Fruit fly (Drosophila melanogaster) whole organism, embryonic: ENCODE results near the gene Pfas.

Experiments
- Atf-2 ChIP-seq: fragments of 200-800 bp; sonication (Bioruptor generic); optimal IDR thresholded peaks from 2 replicates; lab custom pipeline; 2016; ENCODE audit warnings: missing biosample characterization, missing genetic modification characterization
- CG10462 ChIP-seq: fragments of 200-800 bp; sonication (Bioruptor generic); optimal IDR thresholded peaks from 2 replicates; lab custom pipeline; 2016; ENCODE audit warnings: missing biosample characterization, missing genetic modification characterization
- CG10979 ChIP-seq: fragments of 200-800 bp; sonication (Bioruptor generic); optimal IDR thresholded peaks from 2 replicates; lab custom pipeline; 2018; ENCODE audit warnings: missing biosample characterization, mild to moderate bottlenecking, missing genetic modification characterization, moderate library complexity
- CG12744 ChIP-seq: fragments of 200-800 bp; sonication (Bioruptor generic); optimal IDR thresholded peaks from 2 replicates; lab custom pipeline; 2016; ENCODE audit warnings: missing biosample characterization, missing genetic modification characterization
- CG13287 ChIP-seq: fragments of 200-800 bp; sonication (Bioruptor generic); IDR thresholded peaks from 2 replicates; pipeline ENCODE4 v1.3.6; 2022; ENCODE audit warnings: missing biosample characterization, missing genetic modification characterization; ENCODE audit not compliant: partially characterized antibody
- CG13775 ChIP-seq: fragments of 200-800 bp; sonication (Bioruptor generic); optimal IDR thresholded peaks from 3 replicates; lab custom pipeline; 2017; ENCODE audit warnings: missing biosample characterization, mild to moderate bottlenecking, missing genetic modification characterization
- CG1603 ChIP-seq: fragments of 200-800 bp; sonication (Bioruptor generic); optimal IDR thresholded peaks from 2 replicates; lab custom pipeline; 2019; ENCODE audit warnings: missing biosample characterization, mild to moderate bottlenecking, missing genetic modification characterization, moderate library complexity
- CG17359 ChIP-seq: fragments of 200-800 bp; sonication (Bioruptor generic); optimal IDR thresholded peaks from 3 replicates; lab custom pipeline; 2018; ENCODE audit warnings: missing biosample characterization, mild to moderate bottlenecking, missing genetic modification characterization, moderate library complexity
- CG1792 ChIP-seq: fragments of 200-800 bp; sonication (Bioruptor generic); optimal IDR thresholded peaks from 2 replicates; lab custom pipeline; 2016; ENCODE audit warnings: missing biosample characterization, missing genetic modification characterization
- CG18476 ChIP-seq: fragments of 200-800 bp; sonication (Bioruptor generic); optimal IDR thresholded peaks from 2 replicates; lab custom pipeline; 2016; ENCODE audit warnings: missing biosample characterization, mild to moderate bottlenecking, missing genetic modification characterization
- CG18764 ChIP-seq: fragments of 200-800 bp; sonication (Bioruptor generic); optimal IDR thresholded peaks from 3 replicates; lab custom pipeline; 2016; ENCODE audit warnings: missing biosample characterization, missing genetic modification characterization
- CG2116 ChIP-seq: fragments of 200-800 bp; sonication (Bioruptor generic); optimal IDR thresholded peaks from 3 replicates; lab custom pipeline; 2018; ENCODE audit warnings: missing biosample characterization, mild to moderate bottlenecking, missing genetic modification characterization
- CG30431 ChIP-seq: fragments of 200-800 bp; sonication (Bioruptor generic); optimal IDR thresholded peaks from 2 replicates; lab custom pipeline; 2017; ENCODE audit warnings: missing biosample characterization, missing genetic modification characterization
- CG3065 ChIP-seq: fragments of 200-800 bp; sonication (Bioruptor generic); optimal IDR thresholded peaks from 2 replicates; lab custom pipeline; 2016; ENCODE audit warnings: missing biosample characterization, missing genetic modification characterization
- CG31441 ChIP-seq: fragments of 200-800 bp; sonication (Bioruptor generic); IDR thresholded peaks from 2 replicates; pipeline ENCODE4 v1.3.6; 2022; ENCODE audit warnings: missing biosample characterization, missing genetic modification characterization
- CG32767 ChIP-seq: fragments of 200-800 bp; sonication (Bioruptor generic); IDR thresholded peaks from 2 replicates; pipeline ENCODE4 v1.3.6; 2022; ENCODE audit warnings: missing biosample characterization, missing genetic modification characterization
- CG4282 ChIP-seq: fragments of 200-800 bp; sonication (Bioruptor generic); optimal IDR thresholded peaks from 2 replicates; lab custom pipeline; 2016; ENCODE audit warnings: missing biosample characterization, missing genetic modification characterization
- CG5953 ChIP-seq: fragments of 200-800 bp; sonication (Bioruptor generic); IDR thresholded peaks from 2 replicates; pipeline ENCODE4 v1.3.6; 2022; ENCODE audit warnings: missing biosample characterization, missing genetic modification characterization
- CG7357 ChIP-seq: fragments of 200-800 bp; sonication (Bioruptor generic); IDR thresholded peaks from 3 replicates; pipeline ENCODE4 v1.3.6; 2022; ENCODE audit warnings: missing biosample characterization, missing genetic modification characterization
- CG7786 ChIP-seq: fragments of 200-800 bp; sonication (Bioruptor generic); optimal IDR thresholded peaks from 2 replicates; lab custom pipeline; 2016; ENCODE audit warnings: missing biosample characterization, missing genetic modification characterization
- CG7928 ChIP-seq: fragments of 200-800 bp; sonication (Bioruptor generic); optimal IDR thresholded peaks from 2 replicates; lab custom pipeline; 2017; ENCODE audit warnings: missing biosample characterization, mild to moderate bottlenecking, missing genetic modification characterization
- CG8944 ChIP-seq: fragments of 200-800 bp; sonication (Bioruptor generic); optimal IDR thresholded peaks from 3 replicates; lab custom pipeline; 2016; ENCODE audit warnings: missing biosample characterization, missing genetic modification characterization
- D19A ChIP-seq: fragments of 200-800 bp; optimal IDR thresholded peaks from 3 replicates; lab custom pipeline; 2019; ENCODE audit warnings: missing biosample characterization, mild to moderate bottlenecking, missing genetic modification characterization, moderate library complexity
- Dip2 ChIP-seq: fragments of 200-800 bp; sonication (Bioruptor generic); IDR thresholded peaks from 2 replicates; pipeline ENCODE4 v1.3.6; 2022; ENCODE audit warnings: missing biosample characterization, missing genetic modification characterization
- Doc3 ChIP-seq: fragments of 200-800 bp; sonication (Bioruptor generic); IDR thresholded peaks from 3 replicates; pipeline ENCODE4 v1.3.6; 2022; ENCODE audit warnings: missing biosample characterization, missing genetic modification characterization; ENCODE audit not compliant: partially characterized antibody
- Dp ChIP-seq: fragments of 200-800 bp; sonication (Bioruptor generic); optimal IDR thresholded peaks from 2 replicates; lab custom pipeline; 2018; ENCODE audit warnings: missing biosample characterization, mild to moderate bottlenecking, missing genetic modification characterization, moderate library complexity
- HLHmδ ChIP-seq: fragments of 200-800 bp; sonication (Bioruptor generic); optimal IDR thresholded peaks from 2 replicates; lab custom pipeline; 2018; ENCODE audit warnings: missing biosample characterization, mild to moderate bottlenecking, missing genetic modification characterization, moderate library complexity
- Hsf ChIP-seq: fragments of 200-800 bp; sonication (Bioruptor generic); optimal IDR thresholded peaks from 3 replicates; lab custom pipeline; 2016; ENCODE audit warnings: missing biosample characterization, missing genetic modification characterization
- NK7.1 ChIP-seq: fragments of 200-800 bp; sonication (Bioruptor generic); optimal IDR thresholded peaks from 3 replicates; lab custom pipeline; 2016; ENCODE audit warnings: missing biosample characterization, missing genetic modification characterization
- Oli ChIP-seq: fragments of 200-800 bp; sonication (Bioruptor generic); optimal IDR thresholded peaks from 2 replicates; lab custom pipeline; 2018; ENCODE audit warnings: missing biosample characterization, mild to moderate bottlenecking, missing genetic modification characterization, moderate library complexity
- Six4 ChIP-seq: fragments of 200-800 bp; sonication (Bioruptor generic); optimal IDR thresholded peaks from 2 replicates; lab custom pipeline; 2016; ENCODE audit warnings: missing biosample characterization, missing genetic modification characterization
- YL-1 ChIP-seq: fragments of 200-800 bp; sonication (Bioruptor generic); optimal IDR thresholded peaks from 3 replicates; lab custom pipeline; 2017; ENCODE audit warnings: missing biosample characterization, mild to moderate bottlenecking, missing genetic modification characterization
- ase ChIP-seq: fragments of 200-800 bp; sonication (Bioruptor generic); IDR thresholded peaks from 3 replicates; pipeline ENCODE4 v1.3.6; 2022; ENCODE audit warnings: missing biosample characterization, missing genetic modification characterization
- bcd ChIP-seq: fragments of 200-800 bp; sonication (Bioruptor generic); optimal IDR thresholded peaks from 2 replicates; lab custom pipeline; 2017; ENCODE audit warnings: missing biosample characterization, mild to moderate bottlenecking, missing genetic modification characterization
- bigmax ChIP-seq: fragments of 200-800 bp; sonication (Bioruptor generic); optimal IDR thresholded peaks from 2 replicates; lab custom pipeline; 2018; ENCODE audit warnings: missing biosample characterization, mild to moderate bottlenecking, missing genetic modification characterization
- ci ChIP-seq: fragments of 200-800 bp; sonication (Bioruptor generic); IDR thresholded peaks from 3 replicates; pipeline ENCODE4 v1.3.6; 2022; ENCODE audit warnings: missing biosample characterization, missing genetic modification characterization
- dpn ChIP-seq, 2 experiments: fragments of 200-800 bp; sonication (Bioruptor generic); optimal IDR thresholded peaks; 3 replicates each; lab custom pipeline; 2016; ENCODE audit warnings: missing biosample characterization in 2 of 2, missing genetic modification characterization in 2 of 2
- fd96Cb ChIP-seq: fragments of 200-800 bp; sonication (Bioruptor generic); optimal IDR thresholded peaks from 2 replicates; lab custom pipeline; 2018; ENCODE audit warnings: missing biosample characterization, mild to moderate bottlenecking, missing genetic modification characterization, moderate library complexity
- grau ChIP-seq: fragments of 200-800 bp; optimal IDR thresholded peaks from 3 replicates; lab custom pipeline; 2019; ENCODE audit warnings: missing biosample characterization, mild to moderate bottlenecking, missing genetic modification characterization, moderate library complexity
- gro ChIP-seq: fragments of 200-800 bp; sonication (Bioruptor generic); optimal IDR thresholded peaks from 2 replicates; lab custom pipeline; 2016; ENCODE audit warnings: missing biosample characterization, missing genetic modification characterization
- gt ChIP-seq: fragments of 200-800 bp; sonication (Bioruptor generic); IDR thresholded peaks from 2 replicates; pipeline ENCODE4 v1.3.6; 2022; ENCODE audit warnings: missing biosample characterization, missing genetic modification characterization
- hkb ChIP-seq, 2 experiments: fragments of 200-800 bp in 1 of 2; fragments of >200 bp in 1 of 2; sonication (Bioruptor generic) in 1 of 2; IDR thresholded peaks in 1 of 2; optimal IDR thresholded peaks in 1 of 2; 2 replicates each; pipeline versions ENCODE4 v1.3.6 to Lab custom; 2017 to 2022; ENCODE audit warnings: missing biosample characterization in 1 of 2, missing genetic modification characterization in 1 of 2
- hth ChIP-seq: fragments of >200 bp; optimal IDR thresholded peaks from 2 replicates; lab custom pipeline; 2017; ENCODE audit warnings: inconsistent platforms
- mirr ChIP-seq: fragments of 200-800 bp; sonication (Bioruptor generic); optimal IDR thresholded peaks from 3 replicates; lab custom pipeline; 2018; ENCODE audit warnings: missing biosample characterization, mild to moderate bottlenecking, missing genetic modification characterization
- mld ChIP-seq: fragments of 200-800 bp; sonication (Bioruptor generic); IDR thresholded peaks from 3 replicates; pipeline ENCODE4 v1.3.6; 2022; ENCODE audit warnings: missing biosample characterization, missing genetic modification characterization; ENCODE audit not compliant: partially characterized antibody
- nerfin-1 ChIP-seq: fragments of 200-800 bp; sonication (Bioruptor generic); optimal IDR thresholded peaks from 3 replicates; lab custom pipeline; 2019; ENCODE audit warnings: missing biosample characterization, mild to moderate bottlenecking, missing genetic modification characterization, moderate library complexity
- onecut ChIP-seq: fragments of 200-800 bp; sonication (Bioruptor generic); IDR thresholded peaks from 2 replicates; pipeline ENCODE4 v1.3.6; 2022; ENCODE audit warnings: missing biosample characterization, missing genetic modification characterization
- so ChIP-seq: fragments of 200-800 bp; sonication (Bioruptor generic); IDR thresholded peaks from 3 replicates; pipeline ENCODE4 v1.3.6; 2022; ENCODE audit warnings: missing biosample characterization, missing genetic modification characterization
- stwl ChIP-seq: fragments of 200-800 bp; sonication (Bioruptor generic); optimal IDR thresholded peaks from 3 replicates; lab custom pipeline; 2018; ENCODE audit warnings: missing biosample characterization, mild to moderate bottlenecking, missing genetic modification characterization, moderate library complexity
- tin ChIP-seq: fragments of 200-800 bp; sonication (Bioruptor generic); optimal IDR thresholded peaks from 3 replicates; lab custom pipeline; 2016; ENCODE audit warnings: missing biosample characterization, missing genetic modification characterization
- zfh1 ChIP-seq: fragments of 200-800 bp; sonication (Bioruptor generic); IDR thresholded peaks from 3 replicates; pipeline ENCODE4 v1.3.6; 2022; ENCODE audit warnings: missing biosample characterization, missing genetic modification characterization

Pfas gene

dm6 chr2L:6037830-6038229 is 8.0 kb downstream of the Pfas start, which contains the start of the genes CG9117 and CG31643 (continued):
- TF ChIP-seq CG10462 (GFP tag; lab: Kevin White, UChicago) = peak; percentile 13
- TF ChIP-seq ci (GFP tag; lab: Robert Waterston, UW) = 0 out of 3 replicates have a peak, but pooled peaks have one; percentile 31
- peak; percentile 61 for TF ChIP-seq CG17359 (tag; lab: Kevin White, UChicago)
- TF ChIP-seq hth (lab: Kevin White, UChicago) = no peak
- peak; percentile 57 for TF ChIP-seq CG2116 (GFP tag; lab: Kevin White, UChicago)
- TF ChIP-seq ase = 0 out of 3 replicates have a peak, but pooled peaks have one; percentile 47
- TF ChIP-seq onecut (GFP tag; lab: Robert Waterston, UW) = no peak
- no peak for TF ChIP-seq CG5953 (GFP tag; lab: Robert Waterston, UW)
- peak; percentile 54 for TF ChIP-seq CG8944 (GFP tag; lab: Kevin White, UChicago)
- no peak for TF ChIP-seq CG30431 (GFP tag; lab: Kevin White, UChicago)
- no peak for TF ChIP-seq NK7.1
- peak; percentile 61 for TF ChIP-seq nerfin-1
- TF ChIP-seq D19A = no peak
- peak; percentile 41 for TF ChIP-seq CG18764 (GFP tag; lab: Kevin White, UChicago)
- TF ChIP-seq so (GFP tag; lab: Robert Waterston, UW) = no peak
- TF ChIP-seq Dp (GFP tag; lab: Kevin White, UChicago) = no peak
- no peak for TF ChIP-seq HLHmδ (GFP tag; lab: Kevin White, UChicago)
- TF ChIP-seq CG13775 (GFP tag; lab: Kevin White, UChicago) = peak; percentile 56
- TF ChIP-seq CG31441 = no peak
- peak; percentile 2 for TF ChIP-seq Oli (tag; lab: Kevin White, UChicago)
- TF ChIP-seq Hsf (GFP tag; lab: Kevin White, UChicago) = peak; percentile 57
- TF ChIP-seq stwl (tag; lab: Kevin White, UChicago) = peak; percentile 54
- peak; percentile 30 for TF ChIP-seq CG18476 (GFP tag; lab: Kevin White, UChicago)
- TF ChIP-seq YL-1 (GFP tag; lab: Kevin White, UChicago) = peak; percentile 26
- no peak for TF ChIP-seq CG4282 (GFP tag; lab: Kevin White, UChicago)
- peak; percentile 69 for TF ChIP-seq CG1603 (tag; lab: Kevin White, UChicago)
- TF ChIP-seq CG3065 (GFP tag; lab: Kevin White, UChicago) = no peak
- no peak for TF ChIP-seq hkb (optimal IDR thresholded peaks at IDR 0.05; lab: Kevin White, UChicago)
- peak; percentile 45; the same call in 1 of the 2 replicates for TF ChIP-seq hkb (GFP tag; IDR thresholded peaks at IDR 0.05; lab: Robert Waterston, UW)
- TF ChIP-seq Doc3 = peak; percentile 31; the same call in 1 of the 3 replicates
- TF ChIP-seq CG7928 (GFP tag; lab: Kevin White, UChicago) = peak; percentile 23
- TF ChIP-seq gro (GFP tag; lab: Kevin White, UChicago) = peak; percentile 64
- TF ChIP-seq mld (GFP tag; lab: Robert Waterston, UW) = no peak
- TF ChIP-seq CG7786 (GFP tag; lab: Kevin White, UChicago) = peak; percentile 55
- peak; percentile 25 for TF ChIP-seq CG10979 (tag; lab: Kevin White, UChicago)
- peak; percentile 54 for TF ChIP-seq Six4 (GFP tag; lab: Kevin White, UChicago)
- no peak for TF ChIP-seq zfh1
- TF ChIP-seq CG1792 (GFP tag; lab: Kevin White, UChicago) = no peak
- TF ChIP-seq fd96Cb (tag; lab: Kevin White, UChicago) = peak; percentile 9
- TF ChIP-seq gt (GFP tag; lab: Robert Waterston, UW) = no peak
- TF ChIP-seq CG7357 (GFP tag; lab: Robert Waterston, UW) = no peak
- peak; percentile 2 for TF ChIP-seq Atf-2 (GFP tag; lab: Kevin White, UChicago)
- TF ChIP-seq CG32767 = no peak
- peak; percentile 56 for TF ChIP-seq grau (tag; lab: Kevin White, UChicago)
- TF ChIP-seq Dip2 (GFP tag; lab: Robert Waterston, UW) = no peak
- peak; percentile 38 for TF ChIP-seq tin
- peak; percentile 62 for TF ChIP-seq CG13287 (GFP tag; lab: Robert Waterston, UW)
- peak; percentile 60 to 61 for TF ChIP-seq dpn (GFP tag; optimal IDR thresholded peaks at IDR 0.05; lab: Kevin White, UChicago)
- TF ChIP-seq mirr (GFP tag; lab: Kevin White, UChicago) = peak; percentile 48
- TF ChIP-seq CG12744 (GFP tag; lab: Kevin White, UChicago) = peak; percentile 53
- TF ChIP-seq bigmax (GFP tag; lab: Kevin White, UChicago) = no peak
- peak; percentile 46 for TF ChIP-seq bcd (GFP tag; lab: Kevin White, UChicago)
